Worm (Caenorhabditis elegans) whole organism, midembryonic: ENCODE measurements around the gene T28C6.10.

Experiments used
- T22C8.4 ChIP-seq: fragments of 200-800 bp; sonication (Bioruptor generic); IDR thresholded peaks from 2 replicates; pipeline ENCODE4 v1.3.6; 2022; ENCODE audit warnings: missing genetic modification characterization, missing compliant biosample characterization
- flt-1 ChIP-seq: fragments of 200-800 bp; sonication (Bioruptor generic); IDR thresholded peaks from 2 replicates; pipeline ENCODE4 v1.3.6; 2022; ENCODE audit warnings: missing genetic modification characterization, missing compliant biosample characterization
- ztf-23 ChIP-seq: fragments of 200-800 bp; sonication (Bioruptor generic); IDR thresholded peaks from 2 replicates; pipeline ENCODE4 v1.3.6; 2022; ENCODE audit warnings: missing genetic modification reagents, missing genetic modification characterization, missing compliant biosample characterization

- TF ChIP-seq T22C8.4 (GFP tag; lab: Robert Waterston, UW) (no peak), flt-1 (GFP tag; lab: Robert Waterston, UW) (no peak), ztf-23 (GFP tag; lab: Robert Waterston, UW) (no peak)
These were observed 35.6 kb downstream of the T28C6.10 start for ce11 chrIV:8853301-8853700.
